Worm (Caenorhabditis elegans) whole organism, late embryonic: Measurements from ENCODE around the gene snt-1.

Source experiments
- F13H6.1 ChIP-seq: sonication (generic microtip); optimal IDR thresholded peaks from 2 replicates; lab custom pipeline; 2016; ENCODE audit warnings: missing genetic modification characterization, missing compliant biosample characterization
- ceh-34 ChIP-seq: sonication (generic microtip); optimal IDR thresholded peaks from 2 replicates; lab custom pipeline; 2016; ENCODE audit warnings: mild to moderate bottlenecking, missing genetic modification characterization, missing compliant biosample characterization
- fkh-10 ChIP-seq: fragments of 150-350 bp; optimal IDR thresholded peaks from 2 replicates; lab custom pipeline; 2014; ENCODE audit warnings: missing biosample characterization, missing genetic modification reagents, missing genetic modification characterization
- gmeb-2 ChIP-seq: sonication (generic microtip); optimal IDR thresholded peaks from 2 replicates; lab custom pipeline; 2016; ENCODE audit warnings: missing genetic modification characterization, inconsistent platforms, missing compliant biosample characterization
- lin-11 ChIP-seq: fragments of 200-800 bp; sonication (Bioruptor generic); optimal IDR thresholded peaks from 2 replicates; lab custom pipeline; 2018; ENCODE audit warnings: mild to moderate bottlenecking, missing genetic modification characterization, missing compliant biosample characterization
- odd-2 ChIP-seq: sonication (generic microtip); optimal IDR thresholded peaks from 2 replicates; lab custom pipeline; 2017; ENCODE audit warnings: antibody characterized with exemption, mild to moderate bottlenecking, missing genetic modification characterization, missing compliant biosample characterization
- pat-9 ChIP-seq: fragments of 200-800 bp; sonication (Bioruptor generic); optimal IDR thresholded peaks from 2 replicates; lab custom pipeline; 2018; ENCODE audit warnings: mild to moderate bottlenecking, missing genetic modification characterization, moderate library complexity, missing compliant biosample characterization
- pros-1 ChIP-seq: fragments of 150-350 bp; optimal IDR thresholded peaks from 2 replicates; lab custom pipeline; 2014; ENCODE audit warnings: missing biosample characterization, missing genetic modification reagents, missing genetic modification characterization
- ref-2 ChIP-seq: sonication (generic microtip); optimal IDR thresholded peaks from 2 replicates; lab custom pipeline; 2016; ENCODE audit warnings: missing genetic modification characterization, missing compliant biosample characterization
- tbx-7 ChIP-seq: sonication (generic microtip); optimal IDR thresholded peaks from 2 replicates; lab custom pipeline; 2016; ENCODE audit warnings: missing genotype, missing genetic modification characterization, missing compliant biosample characterization
- unc-3 ChIP-seq, 2 experiments: fragments of 200-800 bp in 1 of 2; sonication (Bioruptor generic) in 1 of 2; sonication (generic microtip) in 1 of 2; conservative IDR thresholded peaks in 1 of 2; optimal IDR thresholded peaks in 1 of 2; 2 replicates each; pipeline versions ENCODE4 v1.3.6 to Lab custom; 2016 to 2022; ENCODE audit warnings: missing compliant biosample characterization in 2 of 2, missing genetic modification characterization in 2 of 2, missing genetic modification reagents in 1 of 2

ce11 chrII:6770030-6770429, 40.7 kb upstream of the snt-1 start:
- no peak for TF ChIP-seq gmeb-2
- TF ChIP-seq tbx-7, result no peak
- no peak for TF ChIP-seq odd-2
- TF ChIP-seq unc-3 (GFP tag; conservative IDR thresholded peaks at IDR 0.05; lab: Robert Waterston, UW), result no peak
- TF ChIP-seq unc-3 (tag; optimal IDR thresholded peaks at IDR 0.05; lab: Kevin White, UChicago), result no peak
- TF ChIP-seq pat-9 (tag; lab: Kevin White, UChicago), result no peak
- no peak for TF ChIP-seq ceh-34 (tag; lab: Kevin White, UChicago)
- TF ChIP-seq fkh-10 (GFP tag; lab: Kevin White, UChicago), result no peak
- TF ChIP-seq pros-1 (tag; lab: Kevin White, UChicago), result no peak
- TF ChIP-seq F13H6.1 (tag; lab: Kevin White, UChicago), result no peak
- no peak for TF ChIP-seq lin-11 (tag; lab: Kevin White, UChicago)
- TF ChIP-seq ref-2 (tag; lab: Kevin White, UChicago), result no peak
